Fruit fly (Drosophila melanogaster) whole organism, embryonic: ENCODE data around the gene CG46458.
A peak's percentile ranks its signal among the peaks of the same experiment; 100 is the strongest.

Experiments used
- CG11456 ChIP-seq: fragments of 200-800 bp; sonication (Bioruptor generic); IDR thresholded peaks from 3 replicates; pipeline ENCODE4 v1.3.6; 2022; ENCODE audit warnings: missing biosample characterization, missing genetic modification characterization
- CG12299 ChIP-seq: fragments of 200-800 bp; sonication (Bioruptor generic); optimal IDR thresholded peaks from 2 replicates; lab custom pipeline; 2018; ENCODE audit warnings: missing biosample characterization, mild to moderate bottlenecking, missing genetic modification characterization
- CG14710 ChIP-seq: fragments of 200-800 bp; sonication (Bioruptor generic); optimal IDR thresholded peaks from 3 replicates; lab custom pipeline; 2019; ENCODE audit warnings: missing biosample characterization, mild to moderate bottlenecking, missing genetic modification characterization, moderate library complexity
- CG16815 ChIP-seq: fragments of 200-800 bp; sonication (Bioruptor generic); optimal IDR thresholded peaks from 3 replicates; lab custom pipeline; 2017; ENCODE audit warnings: missing biosample characterization, mild to moderate bottlenecking, missing genetic modification characterization
- CG2199 ChIP-seq: fragments of 200-800 bp; sonication (Bioruptor generic); IDR thresholded peaks from 3 replicates; pipeline ENCODE4 v1.3.6; 2022; ENCODE audit warnings: missing biosample characterization, missing genetic modification characterization
- CG33557 ChIP-seq: fragments of 200-800 bp; sonication (Bioruptor generic); optimal IDR thresholded peaks from 2 replicates; lab custom pipeline; 2019; ENCODE audit warnings: missing biosample characterization, mild to moderate bottlenecking, missing genetic modification characterization, moderate library complexity
- CG4617 ChIP-seq: fragments of 200-800 bp; sonication (Bioruptor generic); optimal IDR thresholded peaks from 3 replicates; lab custom pipeline; 2016; ENCODE audit warnings: missing biosample characterization, missing genetic modification characterization, borderline replicate concordance
- CG6175 ChIP-seq: fragments of 200-800 bp; sonication (Bioruptor generic); IDR thresholded peaks from 3 replicates; pipeline ENCODE4 v1.3.6; 2022; ENCODE audit warnings: missing biosample characterization, missing genetic modification characterization
- CG6765 ChIP-seq: fragments of 200-800 bp; sonication (Bioruptor generic); optimal IDR thresholded peaks from 3 replicates; lab custom pipeline; 2017; ENCODE audit warnings: missing biosample characterization, mild to moderate bottlenecking, missing genetic modification characterization
- CG6791 ChIP-seq: fragments of 200-800 bp; sonication (Bioruptor generic); IDR thresholded peaks from 3 replicates; pipeline ENCODE4 v1.3.6; 2022; ENCODE audit warnings: missing biosample characterization, missing genetic modification characterization; ENCODE audit not compliant: partially characterized antibody
- CG7839 ChIP-seq: fragments of 200-800 bp; sonication (Bioruptor generic); optimal IDR thresholded peaks from 3 replicates; lab custom pipeline; 2018; ENCODE audit warnings: missing biosample characterization, mild to moderate bottlenecking, missing genetic modification characterization, moderate library complexity
- CoRest ChIP-seq: fragments of 200-800 bp; sonication (Bioruptor generic); optimal IDR thresholded peaks from 3 replicates; lab custom pipeline; 2018; ENCODE audit warnings: missing biosample characterization, mild to moderate bottlenecking, missing genetic modification characterization, moderate library complexity
- D ChIP-seq, 2 experiments: fragments of 200-800 bp in 1 of 2; fragments of >200 bp in 1 of 2; sonication (Bioruptor generic) in 1 of 2; optimal IDR thresholded peaks; 2 replicates in 1 of 2; 3 replicates in 1 of 2; lab custom pipeline; 2017; ENCODE audit warnings: mild to moderate bottlenecking in 1 of 2, missing biosample characterization in 1 of 2, missing genetic modification characterization in 1 of 2, missing genetic modification reagents in 1 of 2
- Dll ChIP-seq: fragments of 200-800 bp; sonication (Bioruptor generic); IDR thresholded peaks from 4 replicates; pipeline ENCODE4 v1.3.6; 2022; ENCODE audit warnings: missing biosample characterization, missing genetic modification characterization; ENCODE audit not compliant: partially characterized antibody
- ERR ChIP-seq: fragments of 200-800 bp; sonication (Bioruptor generic); optimal IDR thresholded peaks from 2 replicates; lab custom pipeline; 2016; ENCODE audit warnings: missing biosample characterization, missing genetic modification characterization
- Ets97D ChIP-seq: fragments of 200-800 bp; sonication (Bioruptor generic); optimal IDR thresholded peaks from 3 replicates; lab custom pipeline; 2016; ENCODE audit warnings: missing biosample characterization, missing genetic modification characterization
- Gug ChIP-seq: fragments of 200-800 bp; sonication (Bioruptor generic); IDR thresholded peaks from 4 replicates; pipeline ENCODE4 v1.3.6; 2022; ENCODE audit warnings: missing biosample characterization, missing genetic modification characterization
- Kr ChIP-seq: fragments of 200-800 bp; sonication (Bioruptor generic); optimal IDR thresholded peaks from 2 replicates; lab custom pipeline; 2017; ENCODE audit warnings: missing biosample characterization, mild to moderate bottlenecking, missing genetic modification characterization
- MESR4 ChIP-seq: fragments of 200-800 bp; sonication (Bioruptor generic); optimal IDR thresholded peaks from 2 replicates; lab custom pipeline; 2018; ENCODE audit warnings: missing biosample characterization, mild to moderate bottlenecking, missing genetic modification characterization, moderate library complexity
- Nf-YC ChIP-seq: fragments of 200-800 bp; optimal IDR thresholded peaks from 3 replicates; lab custom pipeline; 2019; ENCODE audit warnings: missing biosample characterization, mild to moderate bottlenecking, missing genetic modification characterization, moderate library complexity
- Trl ChIP-seq, 3 experiments: fragments of >200 bp in 2 of 3; fragments of 200-800 bp in 1 of 3; sonication (Bioruptor generic) in 1 of 3; optimal IDR thresholded peaks; 2 replicates in 1 of 3; 3 replicates in 2 of 3; lab custom pipeline; 2016 to 2017; ENCODE audit warnings: missing biosample characterization in 1 of 3, missing genetic modification characterization in 1 of 3
- Vsx1 ChIP-seq: fragments of 200-800 bp; sonication (Bioruptor generic); optimal IDR thresholded peaks from 2 replicates; lab custom pipeline; 2017; ENCODE audit warnings: missing biosample characterization, mild to moderate bottlenecking, missing genetic modification characterization, missing genetic modification reagents
- ac ChIP-seq: fragments of 200-800 bp; sonication (Bioruptor generic); optimal IDR thresholded peaks from 3 replicates; lab custom pipeline; 2017; ENCODE audit warnings: missing biosample characterization, mild to moderate bottlenecking, missing genetic modification characterization
- ash1 ChIP-seq: fragments of 200-800 bp; sonication (Bioruptor generic); optimal IDR thresholded peaks from 2 replicates; lab custom pipeline; 2018; ENCODE audit warnings: missing biosample characterization, mild to moderate bottlenecking, missing genetic modification characterization
- bowl ChIP-seq: fragments of 200-800 bp; sonication (Bioruptor generic); IDR thresholded peaks from 2 replicates; pipeline ENCODE4 v1.3.6; 2022; ENCODE audit warnings: missing biosample characterization, missing genetic modification characterization
- cad ChIP-seq: fragments of >200 bp; optimal IDR thresholded peaks from 2 replicates; lab custom pipeline; 2017; ENCODE audit warnings: missing biosample characterization, missing genetic modification characterization
- cg ChIP-seq: fragments of 200-800 bp; sonication (Bioruptor generic); optimal IDR thresholded peaks from 3 replicates; lab custom pipeline; 2019; ENCODE audit warnings: missing biosample characterization, mild to moderate bottlenecking, missing genetic modification characterization, moderate library complexity
- ci ChIP-seq: fragments of 200-800 bp; sonication (Bioruptor generic); IDR thresholded peaks from 3 replicates; pipeline ENCODE4 v1.3.6; 2022; ENCODE audit warnings: missing biosample characterization, missing genetic modification characterization
- crp ChIP-seq, 2 experiments: fragments of 200-800 bp; sonication (Bioruptor generic); optimal IDR thresholded peaks; 2 replicates in 1 of 2; 3 replicates in 1 of 2; lab custom pipeline; 2017; ENCODE audit warnings: missing biosample characterization in 2 of 2, missing genetic modification characterization in 2 of 2, mild to moderate bottlenecking in 1 of 2, moderate library complexity in 1 of 2
- da ChIP-seq: fragments of 200-800 bp; sonication (Bioruptor generic); optimal IDR thresholded peaks from 2 replicates; lab custom pipeline; 2016; ENCODE audit warnings: missing biosample characterization, missing genetic modification characterization
- insv ChIP-seq, 2 experiments: fragments of 200-800 bp; sonication (Bioruptor generic); optimal IDR thresholded peaks; 3 replicates each; lab custom pipeline; 2016 to 2018; ENCODE audit warnings: missing biosample characterization in 2 of 2, missing genetic modification characterization in 2 of 2
- kni ChIP-seq: fragments of 200-800 bp; sonication (Bioruptor generic); optimal IDR thresholded peaks from 3 replicates; lab custom pipeline; 2017; ENCODE audit warnings: mild to moderate bottlenecking, missing biosample characterization, missing genetic modification reagents, missing genetic modification characterization
- lov ChIP-seq, 2 experiments: fragments of 200-800 bp in 1 of 2; fragments of >200 bp in 1 of 2; sonication (Bioruptor generic) in 1 of 2; IDR thresholded peaks in 1 of 2; optimal IDR thresholded peaks in 1 of 2; 2 replicates in 1 of 2; 3 replicates in 1 of 2; pipeline versions ENCODE4 v1.3.6 to Lab custom; 2017 to 2022; ENCODE audit warnings: missing biosample characterization in 1 of 2, missing genetic modification characterization in 1 of 2
- p53 ChIP-seq: fragments of 200-800 bp; sonication (Bioruptor generic); optimal IDR thresholded peaks from 2 replicates; lab custom pipeline; 2016; ENCODE audit warnings: missing biosample characterization, missing genetic modification characterization
- peb ChIP-seq: fragments of 200-800 bp; sonication (Bioruptor generic); IDR thresholded peaks from 2 replicates; pipeline ENCODE4 v1.3.6; 2022; ENCODE audit warnings: missing biosample characterization, missing genetic modification characterization
- phol ChIP-seq: fragments of 200-800 bp; sonication (Bioruptor generic); optimal IDR thresholded peaks from 3 replicates; lab custom pipeline; 2018; ENCODE audit warnings: missing biosample characterization, mild to moderate bottlenecking, missing genetic modification characterization, moderate library complexity
- prd ChIP-seq, 3 experiments: fragments of >200 bp in 2 of 3; fragments of 200-800 bp in 1 of 3; sonication (Bioruptor generic) in 1 of 3; optimal IDR thresholded peaks in 2 of 3; IDR thresholded peaks in 1 of 3; 2 replicates in 2 of 3; 3 replicates in 1 of 3; pipeline versions ENCODE4 v1.3.6 to Lab custom; 2017 to 2022; ENCODE audit warnings: missing biosample characterization in 1 of 3, missing genetic modification characterization in 1 of 3
- salm ChIP-seq: fragments of 200-800 bp; sonication (Bioruptor generic); optimal IDR thresholded peaks from 2 replicates; lab custom pipeline; 2018; ENCODE audit warnings: missing biosample characterization, mild to moderate bottlenecking, missing genetic modification characterization
- sd ChIP-seq: fragments of 200-800 bp; sonication (Bioruptor generic); optimal IDR thresholded peaks from 3 replicates; lab custom pipeline; 2018; ENCODE audit warnings: missing biosample characterization, mild to moderate bottlenecking, missing genetic modification characterization, moderate library complexity
- sqz ChIP-seq: fragments of 200-800 bp; sonication (Bioruptor generic); optimal IDR thresholded peaks from 3 replicates; lab custom pipeline; 2018; ENCODE audit warnings: missing biosample characterization, mild to moderate bottlenecking, missing genetic modification characterization
- tap ChIP-seq: fragments of 200-800 bp; optimal IDR thresholded peaks from 3 replicates; lab custom pipeline; 2019; ENCODE audit warnings: missing biosample characterization, mild to moderate bottlenecking, missing genetic modification characterization, moderate library complexity
- tna ChIP-seq: fragments of 200-800 bp; sonication (Bioruptor generic); IDR thresholded peaks from 2 replicates; pipeline ENCODE4 v1.3.6; 2022; ENCODE audit warnings: missing biosample characterization, missing genetic modification characterization; ENCODE audit not compliant: partially characterized antibody
- twi ChIP-seq: fragments of 200-800 bp; optimal IDR thresholded peaks from 2 replicates; lab custom pipeline; 2019; ENCODE audit warnings: missing biosample characterization, mild to moderate bottlenecking, missing genetic modification characterization, moderate library complexity
- vnd ChIP-seq: fragments of 200-800 bp; sonication (Bioruptor generic); IDR thresholded peaks from 3 replicates; pipeline ENCODE4 v1.3.6; 2022; ENCODE audit warnings: missing biosample characterization, missing genetic modification characterization; ENCODE audit not compliant: partially characterized antibody
- zen ChIP-seq: fragments of 200-800 bp; sonication (Bioruptor generic); optimal IDR thresholded peaks from 3 replicates; lab custom pipeline; 2018; ENCODE audit warnings: missing biosample characterization, mild to moderate bottlenecking, missing genetic modification characterization, moderate library complexity

Gene CG46458

DNA sequence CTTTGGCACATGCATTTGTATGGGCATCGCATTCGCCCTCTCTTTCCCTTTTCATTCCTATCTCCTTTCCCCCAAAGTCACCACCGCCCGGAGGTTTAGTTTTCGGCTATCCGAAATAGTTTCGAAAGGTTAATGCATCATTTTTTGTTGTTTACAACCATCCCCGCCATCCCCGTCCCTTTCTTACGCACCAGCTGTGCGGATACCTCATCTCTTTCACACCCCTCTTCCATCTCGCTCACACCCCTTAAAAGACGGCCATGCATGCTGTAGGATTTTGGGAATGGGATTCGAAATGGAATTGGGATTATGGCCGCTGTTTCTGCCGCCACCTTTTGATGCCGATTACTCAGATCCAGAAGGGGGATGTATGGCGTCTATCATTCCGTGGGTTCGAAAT, 33.7 kb upstream of the CG46458 start (continued):
- TF ChIP-seq CG7839 (tag; lab: Kevin White, UChicago): no peak
- peak; percentile 90 for TF ChIP-seq twi
- no peak for TF ChIP-seq Gug (GFP tag; lab: Robert Waterston, UW)
- TF ChIP-seq ash1 (GFP tag; lab: Kevin White, UChicago): peak; percentile 60
- peak; percentile 88 for TF ChIP-seq sqz (GFP tag; lab: Kevin White, UChicago)
- TF ChIP-seq zen: peak; percentile 61
- no peak for TF ChIP-seq Ets97D (GFP tag; lab: Kevin White, UChicago)
- peak in 1 of 2 experiments; percentile 49 for TF ChIP-seq insv (GFP tag; optimal IDR thresholded peaks at IDR 0.05; lab: Kevin White, UChicago)
- TF ChIP-seq Kr (GFP tag; lab: Kevin White, UChicago): peak; percentile 43
- no peak for TF ChIP-seq CG4617 (GFP tag; lab: Kevin White, UChicago)
- TF ChIP-seq cad: peak; percentile 43
- TF ChIP-seq CG6791 (GFP tag; lab: Robert Waterston, UW): peak; percentile 45; the same call in 1 of the 3 replicates
- no peak for TF ChIP-seq CG11456
- TF ChIP-seq MESR4 (GFP tag; lab: Kevin White, UChicago): no peak
- peak in 1 of 2 experiments; percentile 34 for TF ChIP-seq crp (GFP tag; optimal IDR thresholded peaks at IDR 0.05; lab: Kevin White, UChicago)
- peak; percentile 91 for TF ChIP-seq phol (tag; lab: Kevin White, UChicago)
- no peak for TF ChIP-seq lov (optimal IDR thresholded peaks at IDR 0.05; lab: Kevin White, UChicago)
- no peak for TF ChIP-seq lov (GFP tag; IDR thresholded peaks at IDR 0.05; lab: Robert Waterston, UW)
- peak; percentile 92 for TF ChIP-seq Nf-YC (tag; lab: Kevin White, UChicago)
- TF ChIP-seq CG2199 (GFP tag; lab: Robert Waterston, UW): peak; percentile 80; the same call in 2 of the 3 replicates
- TF ChIP-seq Dll (GFP tag; lab: Robert Waterston, UW): no peak
- TF ChIP-seq ERR (GFP tag; lab: Kevin White, UChicago): no peak
- TF ChIP-seq bowl (GFP tag; lab: Robert Waterston, UW): no peak
- no peak for TF ChIP-seq Vsx1 (GFP tag; lab: Kevin White, UChicago)
- TF ChIP-seq p53 (GFP tag; lab: Kevin White, UChicago): no peak
- no peak for TF ChIP-seq CG12299 (tag; lab: Kevin White, UChicago)
- no peak for TF ChIP-seq vnd (GFP tag; lab: Robert Waterston, UW)
- no peak for TF ChIP-seq peb (GFP tag; lab: Robert Waterston, UW)
- TF ChIP-seq kni: peak; percentile 87
- peak; percentile 50 for TF ChIP-seq ac (GFP tag; lab: Kevin White, UChicago)
- TF ChIP-seq CG16815 (GFP tag; lab: Kevin White, UChicago): no peak
- TF ChIP-seq CG14710: no peak
- TF ChIP-seq da (GFP tag; lab: Kevin White, UChicago): peak; percentile 70
- no peak for TF ChIP-seq ci (GFP tag; lab: Robert Waterston, UW)
- TF ChIP-seq CoRest (tag; lab: Kevin White, UChicago): peak; percentile 33
- TF ChIP-seq tna (GFP tag; lab: Robert Waterston, UW): no peak
- TF ChIP-seq cg (GFP tag; lab: Kevin White, UChicago): peak; percentile 73
- no peak for TF ChIP-seq CG6765
- peak; percentile 17 for TF ChIP-seq tap
- TF ChIP-seq Trl (optimal IDR thresholded peaks at IDR 0.05; lab: Kevin White, UChicago): no peak
- TF ChIP-seq Trl (GFP tag; optimal IDR thresholded peaks at IDR 0.05; lab: Kevin White, UChicago): no peak
- peak; percentile 34 for TF ChIP-seq sd
- peak; percentile 9 for TF ChIP-seq CG33557 (GFP tag; lab: Kevin White, UChicago)
- peak; percentile 8 for TF ChIP-seq D (optimal IDR thresholded peaks at IDR 0.05; lab: Kevin White, UChicago)
- peak; percentile 26 for TF ChIP-seq D (GFP tag; optimal IDR thresholded peaks at IDR 0.05; lab: Kevin White, UChicago)
- no peak for TF ChIP-seq salm (tag; lab: Kevin White, UChicago)
- no peak for TF ChIP-seq prd (optimal IDR thresholded peaks at IDR 0.05; lab: Kevin White, UChicago)
- 0 out of 3 replicates have a peak, but pooled peaks have one; percentile 14 for TF ChIP-seq prd (GFP tag; IDR thresholded peaks at IDR 0.05; lab: Robert Waterston, UW)
- no peak for TF ChIP-seq CG6175 (GFP tag; lab: Robert Waterston, UW)
